Fruit fly (Drosophila melanogaster) whole organism, embryonic: Measurements from ENCODE around the gene ND-PDSW.

ENCODE experiments used
- Atf-2 ChIP-seq: fragments of 200-800 bp; sonication (Bioruptor generic); optimal IDR thresholded peaks from 2 replicates; lab custom pipeline; 2016; ENCODE audit warnings: missing biosample characterization, missing genetic modification characterization
- B-H1 ChIP-seq: fragments of 200-800 bp; sonication (Bioruptor generic); IDR thresholded peaks from 3 replicates; pipeline ENCODE4 v1.3.6; 2022; ENCODE audit warnings: missing biosample characterization, missing genetic modification characterization
- CG10274 ChIP-seq: fragments of 200-800 bp; sonication (Bioruptor generic); optimal IDR thresholded peaks from 3 replicates; lab custom pipeline; 2017; ENCODE audit warnings: missing biosample characterization, mild to moderate bottlenecking, missing genetic modification characterization
- CG10543 ChIP-seq: fragments of 200-800 bp; sonication (Bioruptor generic); optimal IDR thresholded peaks from 3 replicates; lab custom pipeline; 2017; ENCODE audit warnings: missing biosample characterization, mild to moderate bottlenecking, missing genetic modification characterization, moderate library complexity
- CG12236 ChIP-seq: fragments of 200-800 bp; sonication (Bioruptor generic); optimal IDR thresholded peaks from 2 replicates; lab custom pipeline; 2016; ENCODE audit warnings: missing biosample characterization, missing genetic modification characterization
- CG12659 ChIP-seq: fragments of 200-800 bp; sonication (Bioruptor generic); optimal IDR thresholded peaks from 3 replicates; lab custom pipeline; 2017; ENCODE audit warnings: mild to moderate bottlenecking, missing biosample characterization, missing genetic modification reagents, missing genetic modification characterization
- CG12769 ChIP-seq: fragments of 200-800 bp; sonication (Bioruptor generic); optimal IDR thresholded peaks from 2 replicates; lab custom pipeline; 2019; ENCODE audit warnings: missing biosample characterization, mild to moderate bottlenecking, missing genetic modification characterization, moderate library complexity
- CG13287 ChIP-seq: fragments of 200-800 bp; sonication (Bioruptor generic); IDR thresholded peaks from 2 replicates; pipeline ENCODE4 v1.3.6; 2022; ENCODE audit warnings: missing biosample characterization, missing genetic modification characterization; ENCODE audit not compliant: partially characterized antibody
- CG15073 ChIP-seq: fragments of 200-800 bp; sonication (Bioruptor generic); optimal IDR thresholded peaks from 2 replicates; lab custom pipeline; 2016; ENCODE audit warnings: missing biosample characterization, missing genetic modification characterization
- CG15269 ChIP-seq: fragments of 200-800 bp; sonication (Bioruptor generic); optimal IDR thresholded peaks from 2 replicates; lab custom pipeline; 2018; ENCODE audit warnings: missing biosample characterization, mild to moderate bottlenecking, missing genetic modification characterization, moderate library complexity
- CG16815 ChIP-seq: fragments of 200-800 bp; sonication (Bioruptor generic); optimal IDR thresholded peaks from 3 replicates; lab custom pipeline; 2017; ENCODE audit warnings: missing biosample characterization, mild to moderate bottlenecking, missing genetic modification characterization
- CG17385 ChIP-seq: fragments of 200-800 bp; sonication (Bioruptor generic); optimal IDR thresholded peaks from 3 replicates; lab custom pipeline; 2018; ENCODE audit warnings: missing biosample characterization, mild to moderate bottlenecking, missing genetic modification characterization
- CG18011 ChIP-seq: fragments of 200-800 bp; sonication (Bioruptor generic); optimal IDR thresholded peaks from 2 replicates; lab custom pipeline; 2017; ENCODE audit warnings: missing biosample characterization, missing genetic modification characterization, mild to moderate bottlenecking, moderate library complexity, missing genotype
- CG18599 ChIP-seq: fragments of 200-800 bp; sonication (Bioruptor generic); optimal IDR thresholded peaks from 3 replicates; lab custom pipeline; 2017; ENCODE audit warnings: missing biosample characterization, missing genetic modification characterization, mild to moderate bottlenecking, moderate library complexity, missing genetic modification reagents
- CG34224 ChIP-seq: fragments of 200-800 bp; sonication (Bioruptor generic); IDR thresholded peaks from 3 replicates; pipeline ENCODE4 v1.3.6; 2022; ENCODE audit warnings: missing biosample characterization, missing genetic modification characterization; ENCODE audit not compliant: partially characterized antibody
- CG6175 ChIP-seq: fragments of 200-800 bp; sonication (Bioruptor generic); IDR thresholded peaks from 3 replicates; pipeline ENCODE4 v1.3.6; 2022; ENCODE audit warnings: missing biosample characterization, missing genetic modification characterization
- CG8765 ChIP-seq: fragments of 200-800 bp; sonication (Bioruptor generic); IDR thresholded peaks from 2 replicates; pipeline ENCODE4 v1.3.6; 2022; ENCODE audit warnings: missing biosample characterization, missing genetic modification characterization
- CG9215 ChIP-seq: fragments of 200-800 bp; sonication (Bioruptor generic); IDR thresholded peaks from 2 replicates; pipeline ENCODE4 v1.3.6; 2022; ENCODE audit warnings: missing biosample characterization, missing genetic modification characterization
- CG9797 ChIP-seq: fragments of 200-800 bp; sonication (Bioruptor generic); optimal IDR thresholded peaks from 3 replicates; lab custom pipeline; 2018; ENCODE audit warnings: missing biosample characterization, mild to moderate bottlenecking, missing genetic modification characterization
- CG9876 ChIP-seq: fragments of 200-800 bp; sonication (Bioruptor generic); optimal IDR thresholded peaks from 2 replicates; lab custom pipeline; 2016; ENCODE audit warnings: missing biosample characterization, missing genetic modification characterization
- CHES-1-like ChIP-seq: fragments of 200-800 bp; sonication (Bioruptor generic); optimal IDR thresholded peaks from 2 replicates; lab custom pipeline; 2016; ENCODE audit warnings: missing biosample characterization, missing genetic modification characterization
- D19B ChIP-seq: fragments of 200-800 bp; sonication (Bioruptor generic); optimal IDR thresholded peaks from 2 replicates; lab custom pipeline; 2017; ENCODE audit warnings: missing biosample characterization, mild to moderate bottlenecking, missing genetic modification characterization
- Dbx ChIP-seq: fragments of 200-800 bp; sonication (Bioruptor generic); IDR thresholded peaks from 3 replicates; pipeline ENCODE4 v1.3.6; 2022; ENCODE audit warnings: missing biosample characterization, missing genetic modification characterization
- Dek ChIP-seq: fragments of 200-800 bp; sonication (Bioruptor generic); optimal IDR thresholded peaks from 3 replicates; lab custom pipeline; 2019; ENCODE audit warnings: missing biosample characterization, mild to moderate bottlenecking, missing genetic modification characterization, moderate library complexity
- Dip2 ChIP-seq: fragments of 200-800 bp; sonication (Bioruptor generic); IDR thresholded peaks from 2 replicates; pipeline ENCODE4 v1.3.6; 2022; ENCODE audit warnings: missing biosample characterization, missing genetic modification characterization
- Dll ChIP-seq: fragments of 200-800 bp; sonication (Bioruptor generic); IDR thresholded peaks from 4 replicates; pipeline ENCODE4 v1.3.6; 2022; ENCODE audit warnings: missing biosample characterization, missing genetic modification characterization; ENCODE audit not compliant: partially characterized antibody
- Doc2 ChIP-seq: fragments of 200-800 bp; sonication (Bioruptor generic); IDR thresholded peaks from 2 replicates; pipeline ENCODE4 v1.3.6; 2022; ENCODE audit warnings: missing biosample characterization, missing genetic modification characterization
- Hmx ChIP-seq: fragments of 200-800 bp; sonication (Bioruptor generic); optimal IDR thresholded peaks from 2 replicates; lab custom pipeline; 2016; ENCODE audit warnings: missing biosample characterization, missing genetic modification characterization
- Max ChIP-seq: fragments of 200-800 bp; sonication (Bioruptor generic); optimal IDR thresholded peaks from 2 replicates; lab custom pipeline; 2016; ENCODE audit warnings: missing biosample characterization, mild to moderate bottlenecking, missing genetic modification characterization
- Meics ChIP-seq: fragments of 200-800 bp; sonication (Bioruptor generic); optimal IDR thresholded peaks from 2 replicates; lab custom pipeline; 2017; ENCODE audit warnings: missing biosample characterization, mild to moderate bottlenecking, missing genetic modification characterization
- Pdp1 ChIP-seq, 2 experiments: fragments of 200-800 bp; sonication (Bioruptor generic); optimal IDR thresholded peaks; 3 replicates each; lab custom pipeline; 2016; ENCODE audit warnings: missing biosample characterization in 2 of 2, missing genetic modification characterization in 2 of 2, mild to moderate bottlenecking in 1 of 2, moderate library complexity in 1 of 2
- Poxn ChIP-seq: fragments of 200-800 bp; sonication (Bioruptor generic); IDR thresholded peaks from 2 replicates; pipeline ENCODE4 v1.3.6; 2022; ENCODE audit warnings: missing biosample characterization, missing genetic modification characterization
- Ptx1 ChIP-seq: fragments of 200-800 bp; sonication (Bioruptor generic); IDR thresholded peaks from 2 replicates; pipeline ENCODE4 v1.3.6; 2022; ENCODE audit warnings: missing biosample characterization, missing genetic modification characterization
- Spps ChIP-seq: fragments of 200-800 bp; sonication (Bioruptor generic); optimal IDR thresholded peaks from 2 replicates; lab custom pipeline; 2018; ENCODE audit warnings: missing biosample characterization, mild to moderate bottlenecking, missing genetic modification characterization
- Sry-β ChIP-seq: fragments of 200-800 bp; sonication (Bioruptor generic); optimal IDR thresholded peaks from 2 replicates; lab custom pipeline; 2018; ENCODE audit warnings: missing biosample characterization, mild to moderate bottlenecking, missing genetic modification characterization, moderate library complexity
- Stat92E ChIP-seq, 3 experiments: fragments of >200 bp in 2 of 3; fragments of 200-800 bp in 1 of 3; sonication (Bioruptor generic) in 1 of 3; optimal IDR thresholded peaks; 2 replicates each; lab custom pipeline; 2017 to 2019; ENCODE audit warnings: missing biosample characterization in 3 of 3, missing genetic modification characterization in 3 of 3, mild to moderate bottlenecking in 1 of 3, moderate library complexity in 1 of 3
- Usf ChIP-seq: fragments of 200-800 bp; sonication (Bioruptor generic); optimal IDR thresholded peaks from 2 replicates; lab custom pipeline; 2017; ENCODE audit warnings: missing genotype, missing biosample characterization, missing genetic modification characterization
- bigmax ChIP-seq: fragments of 200-800 bp; sonication (Bioruptor generic); optimal IDR thresholded peaks from 2 replicates; lab custom pipeline; 2018; ENCODE audit warnings: missing biosample characterization, mild to moderate bottlenecking, missing genetic modification characterization
- btn ChIP-seq: fragments of 200-800 bp; sonication (Bioruptor generic); optimal IDR thresholded peaks from 2 replicates; lab custom pipeline; 2016; ENCODE audit warnings: missing biosample characterization, missing genetic modification characterization
- chn ChIP-seq: fragments of 200-800 bp; sonication (Bioruptor generic); optimal IDR thresholded peaks from 2 replicates; lab custom pipeline; 2016; ENCODE audit warnings: missing biosample characterization, missing genetic modification characterization
- crc ChIP-seq: fragments of 200-800 bp; sonication (Bioruptor generic); optimal IDR thresholded peaks from 2 replicates; lab custom pipeline; 2016; ENCODE audit warnings: missing biosample characterization, missing genetic modification characterization
- h ChIP-seq: fragments of >200 bp; optimal IDR thresholded peaks from 2 replicates; lab custom pipeline; 2017
- hkb ChIP-seq, 2 experiments: fragments of 200-800 bp in 1 of 2; fragments of >200 bp in 1 of 2; sonication (Bioruptor generic) in 1 of 2; IDR thresholded peaks in 1 of 2; optimal IDR thresholded peaks in 1 of 2; 2 replicates each; pipeline versions ENCODE4 v1.3.6 to Lab custom; 2017 to 2022; ENCODE audit warnings: missing biosample characterization in 1 of 2, missing genetic modification characterization in 1 of 2
- jing ChIP-seq: fragments of 200-800 bp; sonication (Bioruptor generic); optimal IDR thresholded peaks from 2 replicates; lab custom pipeline; 2018; ENCODE audit warnings: missing biosample characterization, mild to moderate bottlenecking, missing genetic modification characterization
- oc ChIP-seq: fragments of 200-800 bp; sonication (Bioruptor generic); optimal IDR thresholded peaks from 2 replicates; lab custom pipeline; 2018; ENCODE audit warnings: missing biosample characterization, mild to moderate bottlenecking, missing genetic modification characterization, moderate library complexity
- peb ChIP-seq: fragments of 200-800 bp; sonication (Bioruptor generic); IDR thresholded peaks from 2 replicates; pipeline ENCODE4 v1.3.6; 2022; ENCODE audit warnings: missing biosample characterization, missing genetic modification characterization
- pros ChIP-seq: fragments of 200-800 bp; sonication (Bioruptor generic); optimal IDR thresholded peaks from 3 replicates; lab custom pipeline; 2019; ENCODE audit warnings: missing biosample characterization, mild to moderate bottlenecking, missing genetic modification characterization, moderate library complexity
- slbo ChIP-seq: fragments of 200-800 bp; sonication (Bioruptor generic); IDR thresholded peaks from 2 replicates; pipeline ENCODE4 v1.3.6; 2022; ENCODE audit warnings: missing biosample characterization, missing genetic modification characterization
- sug ChIP-seq: fragments of 200-800 bp; optimal IDR thresholded peaks from 2 replicates; lab custom pipeline; 2019; ENCODE audit warnings: missing biosample characterization, mild to moderate bottlenecking, missing genetic modification characterization, moderate library complexity
- tx ChIP-seq: fragments of 200-800 bp; sonication (Bioruptor generic); optimal IDR thresholded peaks from 2 replicates; lab custom pipeline; 2016; ENCODE audit warnings: missing biosample characterization, missing genetic modification characterization
- yki ChIP-seq: fragments of >200 bp; optimal IDR thresholded peaks from 3 replicates; lab custom pipeline; 2018

The ND-PDSW gene

DNA sequence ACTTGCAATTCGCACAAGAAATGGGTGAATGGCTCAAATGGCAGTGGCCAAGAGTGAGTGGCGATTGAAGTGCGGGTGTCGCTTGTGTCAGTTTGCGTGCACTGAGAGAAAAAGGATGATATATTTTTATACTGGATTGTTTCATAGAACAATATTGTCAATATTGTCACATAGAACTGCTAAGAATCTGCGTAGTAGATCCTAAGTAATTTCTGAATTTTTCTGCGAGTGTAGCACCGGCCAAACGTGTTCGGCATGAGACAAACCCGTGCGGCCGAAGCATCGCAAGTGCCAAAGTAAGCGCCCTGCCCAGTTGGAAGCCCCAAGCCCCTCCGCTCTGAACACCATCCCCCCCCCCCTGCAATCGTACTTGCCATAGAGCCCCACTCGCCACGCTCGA, 25.6 kb upstream of the ND-PDSW start (continued):
- TF ChIP-seq hkb (optimal IDR thresholded peaks at IDR 0.05; lab: Kevin White, UChicago) (no peak), hkb (GFP tag; IDR thresholded peaks at IDR 0.05; lab: Robert Waterston, UW) (peak; percentile 79), CG12659 (GFP tag; lab: Kevin White, UChicago) (peak; percentile 39), CG18011 (GFP tag; lab: Kevin White, UChicago) (peak; percentile 15), Max (GFP tag; lab: Kevin White, UChicago) (no peak), chn (GFP tag; lab: Kevin White, UChicago) (peak; percentile 54), h (lab: Kevin White, UChicago) (no peak), yki (lab: Kevin White, UChicago) (no peak), Meics (peak; percentile 62), CG9797 (GFP tag; lab: Kevin White, UChicago) (no peak), Sry-β (GFP tag; lab: Kevin White, UChicago) (no peak), Dek (tag; lab: Kevin White, UChicago) (peak; percentile 30), Stat92E (GFP tag; optimal IDR thresholded peaks at IDR 0.05; lab: Kevin White, UChicago) (no peak), Hmx (no peak), CG10543 (GFP tag; lab: Kevin White, UChicago) (no peak), D19B (no peak), CG9215 (GFP tag; lab: Robert Waterston, UW) (peak; percentile 54), tx (GFP tag; lab: Kevin White, UChicago) (no peak), pros (no peak), jing (peak; percentile 29), peb (GFP tag; lab: Robert Waterston, UW) (peak; percentile 64), CG9876 (GFP tag; lab: Kevin White, UChicago) (peak; percentile 25), Pdp1 (GFP tag; optimal IDR thresholded peaks at IDR 0.05; lab: Kevin White, UChicago) (no peak), Spps (tag; lab: Kevin White, UChicago) (peak; percentile 21), Poxn (no peak), CG13287 (GFP tag; lab: Robert Waterston, UW) (no peak), CG6175 (peak; percentile 42; the same call in 2 of the 3 replicates), bigmax (GFP tag; lab: Kevin White, UChicago) (no peak), CG12236 (GFP tag; lab: Kevin White, UChicago) (no peak), crc (GFP tag; lab: Kevin White, UChicago) (peak; percentile 17), CG15073 (GFP tag; lab: Kevin White, UChicago) (no peak), CG17385 (GFP tag; lab: Kevin White, UChicago) (peak; percentile 62), btn (GFP tag; lab: Kevin White, UChicago) (no peak), Dll (GFP tag; lab: Robert Waterston, UW) (no peak), CG10274 (GFP tag; lab: Kevin White, UChicago) (peak; percentile 49), oc (tag; lab: Kevin White, UChicago) (peak; percentile 52), sug (tag; lab: Kevin White, UChicago) (no peak), CG8765 (no peak), Doc2 (no peak), Ptx1 (peak; percentile 82), CHES-1-like (GFP tag; lab: Kevin White, UChicago) (peak; percentile 46), B-H1 (GFP tag; lab: Robert Waterston, UW) (peak; percentile 81), CG34224 (GFP tag; lab: Robert Waterston, UW) (no peak), Dbx (GFP tag; lab: Robert Waterston, UW) (0 out of 3 replicates have a peak, but pooled peaks have one; percentile 43), Usf (GFP tag; lab: Kevin White, UChicago) (no peak), CG12769 (tag; lab: Kevin White, UChicago) (peak; percentile 86), slbo (peak; percentile 77), CG15269 (tag; lab: Kevin White, UChicago) (peak; percentile 67), Dip2 (GFP tag; lab: Robert Waterston, UW) (0 out of 2 replicates have a peak, but pooled peaks have one; percentile 25), CG18599 (peak; percentile 72), Atf-2 (GFP tag; lab: Kevin White, UChicago) (peak; percentile 41), CG16815 (GFP tag; lab: Kevin White, UChicago) (peak; percentile 25)
